Worm (Caenorhabditis elegans) whole organism, young adult: ENCODE measurements around the gene fdgt-1.

Source experiments
- him-1 ChIP-seq: sonication (generic microtip); optimal IDR thresholded peaks from 2 replicates; lab custom pipeline; 2016; ENCODE audit warnings: missing genotype, missing genetic modification reagents, missing genetic modification characterization, missing compliant biosample characterization
- hlh-12 ChIP-seq: sonication (generic microtip); optimal IDR thresholded peaks from 2 replicates; lab custom pipeline; 2016; ENCODE audit warnings: missing genetic modification characterization, missing compliant biosample characterization
- lir-1 ChIP-seq: fragments of 200-800 bp; sonication (Bioruptor generic); conservative IDR thresholded peaks from 2 replicates; pipeline ENCODE4 v1.3.6; 2022; ENCODE audit warnings: missing genetic modification reagents, missing genetic modification characterization, missing compliant biosample characterization
- sea-2 ChIP-seq: fragments of 200-800 bp; sonication (Bioruptor generic); IDR thresholded peaks from 2 replicates; pipeline ENCODE4 v1.3.6; 2022; ENCODE audit warnings: missing genetic modification characterization, missing compliant biosample characterization
- ztf-3 ChIP-seq: fragments of 200-800 bp; sonication (Bioruptor generic); optimal IDR thresholded peaks from 2 replicates; lab custom pipeline; 2018; ENCODE audit warnings: mild to moderate bottlenecking, missing genetic modification characterization, missing compliant biosample characterization

ce11 chrII:1478522-1478921, 25.8 kb upstream of the fdgt-1 start:
- TF ChIP-seq him-1: no peak
- no peak for TF ChIP-seq hlh-12 (tag; lab: Kevin White, UChicago)
- TF ChIP-seq sea-2 (GFP tag; lab: Robert Waterston, UW): no peak
- no peak for TF ChIP-seq ztf-3
- TF ChIP-seq lir-1: no peak
